Fruit fly (Drosophila melanogaster) whole organism, embryonic: Measurements from ENCODE around the gene CG3149.
A peak's percentile ranks its signal among the peaks of the same experiment; 100 is the strongest.

Experiments used
- Adf1 ChIP-seq: fragments of 200-800 bp; sonication (Bioruptor generic); IDR thresholded peaks from 2 replicates; pipeline ENCODE4 v1.3.6; 2022; ENCODE audit warnings: missing biosample characterization, missing genetic modification characterization
- Asciz ChIP-seq: fragments of 200-800 bp; sonication (Bioruptor generic); optimal IDR thresholded peaks from 2 replicates; lab custom pipeline; 2017; ENCODE audit warnings: missing biosample characterization, mild to moderate bottlenecking, missing genetic modification characterization, missing genetic modification reagents
- Bgb ChIP-seq: fragments of 200-800 bp; sonication (Bioruptor generic); IDR thresholded peaks from 2 replicates; pipeline ENCODE4 v1.3.6; 2022; ENCODE audit warnings: missing biosample characterization, missing genetic modification characterization; ENCODE audit not compliant: partially characterized antibody
- Blimp-1 ChIP-seq: fragments of 200-800 bp; sonication (Bioruptor generic); optimal IDR thresholded peaks from 3 replicates; lab custom pipeline; 2018; ENCODE audit warnings: missing biosample characterization, missing genetic modification characterization, mild to moderate bottlenecking, moderate library complexity, missing genetic modification reagents
- CG10209 ChIP-seq: fragments of 200-800 bp; sonication (Bioruptor generic); optimal IDR thresholded peaks from 3 replicates; lab custom pipeline; 2017; ENCODE audit warnings: missing biosample characterization, mild to moderate bottlenecking, missing genetic modification characterization, missing genetic modification reagents
- CG10366 ChIP-seq: fragments of 200-800 bp; sonication (Bioruptor generic); IDR thresholded peaks from 2 replicates; pipeline ENCODE4 v1.3.6; 2022; ENCODE audit warnings: missing biosample characterization, missing genetic modification characterization
- CG10654 ChIP-seq: fragments of 200-800 bp; sonication (Bioruptor generic); optimal IDR thresholded peaks from 2 replicates; lab custom pipeline; 2016; ENCODE audit warnings: missing biosample characterization, missing genetic modification characterization
- CG11093 ChIP-seq: fragments of 200-800 bp; sonication (Bioruptor generic); IDR thresholded peaks from 3 replicates; pipeline ENCODE4 v1.3.6; 2022; ENCODE audit warnings: missing biosample characterization, missing genetic modification characterization
- CG11504 ChIP-seq: fragments of 200-800 bp; sonication (Bioruptor generic); optimal IDR thresholded peaks from 3 replicates; lab custom pipeline; 2019; ENCODE audit warnings: missing biosample characterization, mild to moderate bottlenecking, missing genetic modification characterization, moderate library complexity
- CG12219 ChIP-seq: fragments of 200-800 bp; sonication (Bioruptor generic); optimal IDR thresholded peaks from 3 replicates; lab custom pipeline; 2018; ENCODE audit warnings: missing biosample characterization, mild to moderate bottlenecking, missing genetic modification characterization
- CG13775 ChIP-seq: fragments of 200-800 bp; sonication (Bioruptor generic); optimal IDR thresholded peaks from 3 replicates; lab custom pipeline; 2017; ENCODE audit warnings: missing biosample characterization, mild to moderate bottlenecking, missing genetic modification characterization
- CG14860 ChIP-seq: fragments of 200-800 bp; sonication (Bioruptor generic); IDR thresholded peaks from 3 replicates; pipeline ENCODE4 v1.3.6; 2022; ENCODE audit warnings: missing biosample characterization, missing genetic modification characterization; ENCODE audit not compliant: partially characterized antibody
- CG15011 ChIP-seq: fragments of 200-800 bp; sonication (Bioruptor generic); optimal IDR thresholded peaks from 3 replicates; lab custom pipeline; 2018; ENCODE audit warnings: missing biosample characterization, mild to moderate bottlenecking, missing genetic modification characterization
- CG15269 ChIP-seq: fragments of 200-800 bp; sonication (Bioruptor generic); optimal IDR thresholded peaks from 2 replicates; lab custom pipeline; 2018; ENCODE audit warnings: missing biosample characterization, mild to moderate bottlenecking, missing genetic modification characterization, moderate library complexity
- CG17328 ChIP-seq: fragments of 200-800 bp; sonication (Bioruptor generic); IDR thresholded peaks from 2 replicates; pipeline ENCODE4 v1.3.6; 2022; ENCODE audit warnings: missing biosample characterization, missing genetic modification characterization
- CG17361 ChIP-seq: fragments of 200-800 bp; sonication (Bioruptor generic); IDR thresholded peaks from 3 replicates; pipeline ENCODE4 v1.3.6; 2022; ENCODE audit warnings: missing biosample characterization, missing genetic modification characterization
- CG1832 ChIP-seq: fragments of 200-800 bp; sonication (Bioruptor generic); optimal IDR thresholded peaks from 2 replicates; lab custom pipeline; 2017; ENCODE audit warnings: missing biosample characterization, mild to moderate bottlenecking, missing genetic modification characterization, inconsistent platforms
- CG30020 ChIP-seq: fragments of 200-800 bp; optimal IDR thresholded peaks from 2 replicates; lab custom pipeline; 2019; ENCODE audit warnings: missing biosample characterization, mild to moderate bottlenecking, missing genetic modification characterization, moderate library complexity
- CG6272 ChIP-seq: fragments of 200-800 bp; sonication (Bioruptor generic); IDR thresholded peaks from 2 replicates; pipeline ENCODE4 v1.3.6; 2022; ENCODE audit warnings: missing biosample characterization, missing genetic modification characterization
- CG6791 ChIP-seq: fragments of 200-800 bp; sonication (Bioruptor generic); IDR thresholded peaks from 3 replicates; pipeline ENCODE4 v1.3.6; 2022; ENCODE audit warnings: missing biosample characterization, missing genetic modification characterization; ENCODE audit not compliant: partially characterized antibody
- CG7357 ChIP-seq: fragments of 200-800 bp; sonication (Bioruptor generic); IDR thresholded peaks from 3 replicates; pipeline ENCODE4 v1.3.6; 2022; ENCODE audit warnings: missing biosample characterization, missing genetic modification characterization
- CG7786 ChIP-seq: fragments of 200-800 bp; sonication (Bioruptor generic); optimal IDR thresholded peaks from 2 replicates; lab custom pipeline; 2016; ENCODE audit warnings: missing biosample characterization, missing genetic modification characterization
- CG8924 ChIP-seq: fragments of 200-800 bp; optimal IDR thresholded peaks from 3 replicates; lab custom pipeline; 2019; ENCODE audit warnings: missing biosample characterization, mild to moderate bottlenecking, missing genetic modification characterization, moderate library complexity
- CG9876 ChIP-seq: fragments of 200-800 bp; sonication (Bioruptor generic); optimal IDR thresholded peaks from 2 replicates; lab custom pipeline; 2016; ENCODE audit warnings: missing biosample characterization, missing genetic modification characterization
- Chrac-16 ChIP-seq: fragments of 200-800 bp; sonication (Bioruptor generic); optimal IDR thresholded peaks from 3 replicates; lab custom pipeline; 2016; ENCODE audit warnings: missing biosample characterization, missing genetic modification characterization
- CkIIα-i1 ChIP-seq: fragments of 200-800 bp; sonication (Bioruptor generic); IDR thresholded peaks from 2 replicates; pipeline ENCODE4 v1.3.6; 2022; ENCODE audit warnings: missing biosample characterization, missing genetic modification characterization
- Dad ChIP-seq: fragments of 200-800 bp; sonication (Bioruptor generic); optimal IDR thresholded peaks from 3 replicates; lab custom pipeline; 2016; ENCODE audit warnings: missing biosample characterization, missing genetic modification characterization
- Ets97D ChIP-seq: fragments of 200-800 bp; sonication (Bioruptor generic); optimal IDR thresholded peaks from 3 replicates; lab custom pipeline; 2016; ENCODE audit warnings: missing biosample characterization, missing genetic modification characterization
- Gug ChIP-seq: fragments of 200-800 bp; sonication (Bioruptor generic); IDR thresholded peaks from 4 replicates; pipeline ENCODE4 v1.3.6; 2022; ENCODE audit warnings: missing biosample characterization, missing genetic modification characterization
- HHEX ChIP-seq: fragments of 200-800 bp; sonication (Bioruptor generic); optimal IDR thresholded peaks from 3 replicates; lab custom pipeline; 2017; ENCODE audit warnings: missing biosample characterization, mild to moderate bottlenecking, missing genetic modification characterization, missing genetic modification reagents
- Hr51 ChIP-seq, 2 experiments: fragments of 200-800 bp; sonication (Bioruptor generic); optimal IDR thresholded peaks; 2 replicates in 1 of 2; 3 replicates in 1 of 2; lab custom pipeline; 2016 to 2018; ENCODE audit warnings: missing biosample characterization in 2 of 2, missing genetic modification characterization in 2 of 2, mild to moderate bottlenecking in 1 of 2, moderate library complexity in 1 of 2
- Mrtf ChIP-seq: fragments of 200-800 bp; sonication (Bioruptor generic); IDR thresholded peaks from 3 replicates; pipeline ENCODE4 v1.3.6; 2022; ENCODE audit warnings: missing biosample characterization, missing genetic modification characterization
- NK7.1 ChIP-seq: fragments of 200-800 bp; sonication (Bioruptor generic); optimal IDR thresholded peaks from 3 replicates; lab custom pipeline; 2016; ENCODE audit warnings: missing biosample characterization, missing genetic modification characterization
- Nf-YA ChIP-seq: fragments of 200-800 bp; sonication (Bioruptor generic); IDR thresholded peaks from 2 replicates; pipeline ENCODE4 v1.3.6; 2022; ENCODE audit warnings: missing biosample characterization, missing genetic modification characterization
- Oli ChIP-seq: fragments of 200-800 bp; sonication (Bioruptor generic); optimal IDR thresholded peaks from 2 replicates; lab custom pipeline; 2018; ENCODE audit warnings: missing biosample characterization, mild to moderate bottlenecking, missing genetic modification characterization, moderate library complexity
- abd-A ChIP-seq: fragments of 200-800 bp; sonication (Bioruptor generic); optimal IDR thresholded peaks from 3 replicates; lab custom pipeline; 2019; ENCODE audit warnings: missing biosample characterization, mild to moderate bottlenecking, missing genetic modification characterization, moderate library complexity
- ash1 ChIP-seq: fragments of 200-800 bp; sonication (Bioruptor generic); optimal IDR thresholded peaks from 2 replicates; lab custom pipeline; 2018; ENCODE audit warnings: missing biosample characterization, mild to moderate bottlenecking, missing genetic modification characterization
- bigmax ChIP-seq: fragments of 200-800 bp; sonication (Bioruptor generic); optimal IDR thresholded peaks from 2 replicates; lab custom pipeline; 2018; ENCODE audit warnings: missing biosample characterization, mild to moderate bottlenecking, missing genetic modification characterization
- chif ChIP-seq, 2 experiments: fragments of 200-800 bp; sonication (Bioruptor generic); optimal IDR thresholded peaks; 3 replicates each; lab custom pipeline; 2016; ENCODE audit warnings: missing biosample characterization in 2 of 2, missing genetic modification characterization in 2 of 2
- chm ChIP-seq: fragments of 200-800 bp; sonication (Bioruptor generic); IDR thresholded peaks from 2 replicates; pipeline ENCODE4 v1.3.6; 2022; ENCODE audit warnings: missing biosample characterization, missing genetic modification characterization
- corto ChIP-seq: fragments of 200-800 bp; sonication (Bioruptor generic); optimal IDR thresholded peaks from 2 replicates; lab custom pipeline; 2016; ENCODE audit warnings: missing biosample characterization, mild to moderate bottlenecking, missing genetic modification characterization, moderate library complexity
- dysf ChIP-seq: fragments of 200-800 bp; sonication (Bioruptor generic); IDR thresholded peaks from 3 replicates; pipeline ENCODE4 v1.3.6; 2022; ENCODE audit warnings: missing biosample characterization, missing genetic modification characterization
- emc ChIP-seq: fragments of 200-800 bp; sonication (Bioruptor generic); optimal IDR thresholded peaks from 2 replicates; lab custom pipeline; 2016; ENCODE audit warnings: missing biosample characterization, missing genetic modification characterization
- ems ChIP-seq: fragments of 200-800 bp; sonication (Bioruptor generic); optimal IDR thresholded peaks from 3 replicates; lab custom pipeline; 2016; ENCODE audit warnings: missing biosample characterization, missing genetic modification characterization
- eve ChIP-seq, 2 experiments: fragments of >200 bp; optimal IDR thresholded peaks; 2 replicates each; lab custom pipeline; 2017; ENCODE audit warnings: missing biosample characterization in 2 of 2, missing genetic modification characterization in 2 of 2
- gsb ChIP-seq: fragments of 200-800 bp; sonication (Bioruptor generic); IDR thresholded peaks from 2 replicates; pipeline ENCODE4 v1.3.6; 2022; ENCODE audit warnings: missing biosample characterization, missing genetic modification characterization
- row ChIP-seq: fragments of 200-800 bp; sonication (Bioruptor generic); IDR thresholded peaks from 3 replicates; pipeline ENCODE4 v1.3.6; 2022; ENCODE audit warnings: missing biosample characterization, missing genetic modification characterization
- wek ChIP-seq: fragments of 200-800 bp; sonication (Bioruptor generic); optimal IDR thresholded peaks from 3 replicates; lab custom pipeline; 2018; ENCODE audit warnings: missing biosample characterization, mild to moderate bottlenecking, missing genetic modification characterization, moderate library complexity
- zen ChIP-seq: fragments of 200-800 bp; sonication (Bioruptor generic); optimal IDR thresholded peaks from 3 replicates; lab custom pipeline; 2018; ENCODE audit warnings: missing biosample characterization, mild to moderate bottlenecking, missing genetic modification characterization, moderate library complexity
- zf30C ChIP-seq: fragments of 200-800 bp; sonication (Bioruptor generic); optimal IDR thresholded peaks from 3 replicates; lab custom pipeline; 2018; ENCODE audit warnings: missing biosample characterization, mild to moderate bottlenecking, missing genetic modification characterization

The CG3149 gene

DNA sequence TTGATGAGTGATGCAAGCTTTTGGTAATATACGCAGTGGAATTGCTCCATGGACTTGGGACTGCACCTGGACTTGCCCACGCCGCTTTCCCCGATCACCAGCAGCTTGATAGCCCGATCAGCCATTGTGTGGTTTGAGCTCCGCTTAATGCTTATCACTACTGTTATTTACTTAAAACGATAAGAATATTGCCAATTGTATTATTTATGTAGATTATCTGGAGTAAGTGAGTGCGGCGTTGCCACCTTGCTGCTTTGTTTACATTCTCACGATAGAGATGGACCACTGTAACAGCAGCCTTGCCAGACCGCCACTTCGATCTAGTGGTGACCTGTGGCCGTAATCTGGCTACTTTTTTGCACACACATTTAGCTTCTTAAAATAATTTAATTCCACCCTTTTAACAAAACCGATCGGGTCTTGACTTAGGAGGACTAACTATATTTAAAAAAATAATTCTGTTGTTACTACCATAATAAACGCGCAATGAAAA lies 23.4 kb downstream of the CG3149 start, which contains the start of gene Rab18 (continued):
- no peak for TF ChIP-seq Oli (tag; lab: Kevin White, UChicago)
- no peak for TF ChIP-seq eve (GFP tag; optimal IDR thresholded peaks at IDR 0.05; lab: Kevin White, UChicago)
- no peak for TF ChIP-seq CG13775 (GFP tag; lab: Kevin White, UChicago)
- TF ChIP-seq Chrac-16 (GFP tag; lab: Kevin White, UChicago) = peak; percentile 37
- peak; percentile 86 for TF ChIP-seq row
- TF ChIP-seq CG8924 (tag; lab: Kevin White, UChicago) = no peak
- no peak for TF ChIP-seq CG1832 (GFP tag; lab: Kevin White, UChicago)
- TF ChIP-seq CG14860 (GFP tag; lab: Robert Waterston, UW) = 0 out of 3 replicates have a peak, but pooled peaks have one; percentile 40
- 0 out of 3 replicates have a peak, but pooled peaks have one; percentile 33 for TF ChIP-seq dysf
- peak; percentile 60 for TF ChIP-seq CG6272 (GFP tag; lab: Robert Waterston, UW)
- peak; percentile 15; the same call in 1 of the 3 replicates for TF ChIP-seq Mrtf (GFP tag; lab: Robert Waterston, UW)
- TF ChIP-seq CG7357 (GFP tag; lab: Robert Waterston, UW) = no peak
- peak in 1 of 2 experiments; percentile 21 for TF ChIP-seq Hr51 (GFP tag; optimal IDR thresholded peaks at IDR 0.05; lab: Kevin White, UChicago)
- no peak for TF ChIP-seq CG11504 (tag; lab: Kevin White, UChicago)
- TF ChIP-seq zen (tag; lab: Kevin White, UChicago) = peak; percentile 18
- TF ChIP-seq chif (GFP tag; optimal IDR thresholded peaks at IDR 0.05; lab: Kevin White, UChicago) = peak in 1 of 2 experiments; percentile 26
- no peak for TF ChIP-seq CG12219 (GFP tag; lab: Kevin White, UChicago)
- TF ChIP-seq CG15269 (tag; lab: Kevin White, UChicago) = no peak
- TF ChIP-seq Dad (GFP tag; lab: Kevin White, UChicago) = peak; percentile 13
- no peak for TF ChIP-seq zf30C
- no peak for TF ChIP-seq Adf1 (GFP tag; lab: Robert Waterston, UW)
- no peak for TF ChIP-seq Asciz
- peak; percentile 23 for TF ChIP-seq Ets97D (GFP tag; lab: Kevin White, UChicago)
- TF ChIP-seq NK7.1 = no peak
- no peak for TF ChIP-seq CG15011 (GFP tag; lab: Kevin White, UChicago)
- no peak for TF ChIP-seq wek
- peak; percentile 14; the same call in 1 of the 3 replicates for TF ChIP-seq CG11093 (GFP tag; lab: Robert Waterston, UW)
- TF ChIP-seq HHEX (GFP tag; lab: Kevin White, UChicago) = no peak
- TF ChIP-seq CG17328 = no peak
- no peak for TF ChIP-seq corto (GFP tag; lab: Kevin White, UChicago)
- no peak for TF ChIP-seq gsb (GFP tag; lab: Robert Waterston, UW)
- TF ChIP-seq Gug (GFP tag; lab: Robert Waterston, UW) = peak; percentile 70; the same call in 3 of the 4 replicates
- TF ChIP-seq CG30020 (tag; lab: Kevin White, UChicago) = peak; percentile 11
- TF ChIP-seq CG10654 (GFP tag; lab: Kevin White, UChicago) = peak; percentile 18
- TF ChIP-seq ash1 (GFP tag; lab: Kevin White, UChicago) = no peak
- 0 out of 2 replicates have a peak, but pooled peaks have one; percentile 12 for TF ChIP-seq chm (GFP tag; lab: Robert Waterston, UW)
- TF ChIP-seq bigmax = no peak
- TF ChIP-seq CG10366 (GFP tag; lab: Robert Waterston, UW) = peak; percentile 17; the same call in 1 of the 2 replicates
- peak; percentile 9; the same call in 1 of the 3 replicates for TF ChIP-seq CG17361 (GFP tag; lab: Robert Waterston, UW)
- peak; percentile 60; the same call in 1 of the 2 replicates for TF ChIP-seq Bgb (GFP tag; lab: Robert Waterston, UW)
- peak; percentile 3 for TF ChIP-seq CG10209 (GFP tag; lab: Kevin White, UChicago)
- TF ChIP-seq CkIIα-i1 (GFP tag; lab: Robert Waterston, UW) = no peak
- TF ChIP-seq CG6791 (GFP tag; lab: Robert Waterston, UW) = peak; percentile 69
- no peak for TF ChIP-seq ems
- no peak for TF ChIP-seq abd-A
- TF ChIP-seq Nf-YA = no peak
- no peak for TF ChIP-seq Blimp-1 (GFP tag; lab: Kevin White, UChicago)
- peak; percentile 31 for TF ChIP-seq CG7786 (GFP tag; lab: Kevin White, UChicago)
- TF ChIP-seq CG9876 (GFP tag; lab: Kevin White, UChicago) = peak; percentile 44
- no peak for TF ChIP-seq emc (GFP tag; lab: Kevin White, UChicago)
